Worm (Caenorhabditis elegans) whole organism, early embryonic: ENCODE data around the gene Y69E1A.4.

ENCODE experiments used
- ama-1 ChIP-seq: fragments of 150-350 bp; optimal IDR thresholded peaks from 2 replicates; lab custom pipeline; 2014
- flt-1 ChIP-seq: fragments of 200-800 bp; sonication (Bioruptor generic); IDR thresholded peaks from 2 replicates; pipeline ENCODE4 v1.3.6; 2022; ENCODE audit warnings: missing genetic modification characterization, missing compliant biosample characterization
- sea-1 ChIP-seq: fragments of 200-800 bp; sonication (Bioruptor generic); conservative IDR thresholded peaks from 2 replicates; pipeline ENCODE4 v1.3.6; 2022; ENCODE audit warnings: missing genetic modification characterization, missing compliant biosample characterization
- tbx-37 ChIP-seq: fragments of 200-800 bp; sonication (Bioruptor generic); conservative IDR thresholded peaks from 2 replicates; pipeline ENCODE4 v1.3.6; 2022; ENCODE audit warnings: missing genetic modification reagents, missing genetic modification characterization, missing compliant biosample characterization

DNA sequence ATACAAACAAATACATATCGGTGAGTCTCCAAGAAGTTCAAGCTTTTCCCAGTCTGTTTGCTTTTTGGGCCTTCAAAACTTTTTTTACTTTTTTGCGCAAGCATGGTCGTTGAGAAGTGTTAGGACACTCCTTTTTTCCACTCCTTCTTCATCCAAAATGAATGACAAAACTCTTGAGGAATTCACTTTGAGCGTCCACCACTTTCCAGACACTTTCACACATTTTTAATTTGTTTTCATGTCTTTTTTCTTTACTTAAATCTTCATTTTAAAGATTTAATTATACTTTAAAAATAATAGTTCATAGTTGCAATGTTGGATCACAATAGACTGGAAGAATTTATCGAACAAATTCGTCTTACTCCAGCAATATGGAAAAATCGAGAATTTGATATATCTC lies 49.2 kb downstream of the Y69E1A.4 start, which contains the start of gene F13H10.1:
- TF ChIP-seq tbx-37 (GFP tag; lab: Robert Waterston, UW) (no peak), sea-1 (GFP tag; lab: Robert Waterston, UW) (no peak), ama-1 (no peak), flt-1 (no peak)
